Fruit fly (Drosophila melanogaster): ENCODE data around the gene Jon99Fi.

The Jon99Fi gene

DNA sequence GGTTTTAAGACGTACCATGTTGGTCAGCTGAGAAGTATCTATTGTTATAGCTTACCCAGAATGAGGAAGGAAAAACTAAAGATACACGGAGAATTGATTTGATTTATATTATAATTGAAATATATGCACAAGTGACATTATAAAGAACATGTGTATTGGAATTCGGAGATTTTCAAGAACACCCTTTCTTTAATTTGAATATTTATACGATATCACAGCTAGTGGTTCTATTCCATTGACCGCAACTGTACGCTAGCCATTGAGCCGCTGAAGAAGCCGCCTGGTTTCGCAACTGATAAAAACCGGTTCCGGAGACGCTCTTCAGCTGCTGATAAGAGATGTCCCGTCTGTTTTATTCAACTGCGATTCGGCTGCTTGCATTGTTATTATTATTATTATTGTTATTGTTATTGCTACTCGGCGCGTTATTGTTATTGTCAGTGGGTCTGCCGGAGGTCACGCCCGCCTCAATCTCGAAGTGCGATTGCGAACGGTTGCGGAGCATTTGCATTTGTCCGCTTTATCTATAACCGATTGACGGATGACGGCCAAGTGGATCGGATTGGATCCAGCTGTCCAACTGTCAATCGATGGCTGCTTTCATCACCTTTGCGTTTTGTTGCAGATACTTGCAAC is 27.0 kb upstream of the Jon99Fi start (continued):
- TF ChIP-seq CG7368 (GFP tag; optimal IDR thresholded peaks at IDR 0.05) (peak; percentile 24), Sox14 (GFP tag; optimal IDR thresholded peaks at IDR 0.05) (peak; percentile 48), lz (GFP tag; optimal IDR thresholded peaks at IDR 0.05) (peak; percentile 24), Ets96B (tag; optimal IDR thresholded peaks at IDR 0.05) (peak; percentile 53), CG31627 (GFP tag; optimal IDR thresholded peaks at IDR 0.05) (peak; percentile 31), Met (GFP tag; optimal IDR thresholded peaks at IDR 0.05) (peak; percentile 59), achi (GFP tag; optimal IDR thresholded peaks at IDR 0.05) (peak; percentile 62), CG3919 (GFP tag; optimal IDR thresholded peaks at IDR 0.05) (peak; percentile 49), Gug (GFP tag; IDR thresholded peaks at IDR 0.05) (no peak), CG10669 (GFP tag; optimal IDR thresholded peaks at IDR 0.05) (peak; percentile 61), OdsH (GFP tag; optimal IDR thresholded peaks at IDR 0.05) (peak; percentile 61), vri (GFP tag; optimal IDR thresholded peaks at IDR 0.05) (peak; percentile 7), topi (GFP tag; optimal IDR thresholded peaks at IDR 0.05) (peak; percentile 55), CG11294 (GFP tag; IDR thresholded peaks at IDR 0.05) (no peak), CG11902 (GFP tag; optimal IDR thresholded peaks at IDR 0.05) (peak; percentile 24)

DNA sequence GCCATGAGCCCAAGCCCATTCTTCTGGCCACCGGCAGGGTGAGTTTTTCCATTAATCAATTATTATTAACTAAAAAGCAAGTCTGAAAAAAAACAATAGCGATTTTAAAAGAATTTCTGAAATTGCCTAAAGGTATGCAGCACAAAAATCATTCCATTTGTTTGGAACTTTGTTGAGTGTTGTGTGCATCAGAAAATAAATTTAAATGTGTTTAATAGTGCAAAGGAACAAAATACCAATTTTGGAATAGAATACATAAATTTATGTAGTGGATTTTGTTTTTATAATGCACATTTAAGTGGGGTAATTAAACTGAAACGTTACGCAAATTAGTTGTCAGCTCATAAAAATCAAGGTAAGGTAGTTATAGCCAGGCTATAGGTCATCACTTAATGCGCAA is 24.5 kb upstream of the Jon99Fi start:
- TF ChIP-seq CG8119 (GFP tag; IDR thresholded peaks at IDR 0.05) (no peak), acj6 (GFP tag; optimal IDR thresholded peaks at IDR 0.05) (no peak), Ets21C (GFP tag; optimal IDR thresholded peaks at IDR 0.05) (no peak), Met (GFP tag; optimal IDR thresholded peaks at IDR 0.05) (no peak), cyc (GFP tag; optimal IDR thresholded peaks at IDR 0.05) (no peak), CG3919 (GFP tag; optimal IDR thresholded peaks at IDR 0.05) (no peak), Lpt (GFP tag; optimal IDR thresholded peaks at IDR 0.05) (no peak), net (GFP tag; optimal IDR thresholded peaks at IDR 0.05) (no peak), salr (GFP tag; optimal IDR thresholded peaks at IDR 0.05) (no peak), Eip75B (GFP tag; optimal IDR thresholded peaks at IDR 0.05) (no peak), CG8319 (GFP tag; optimal IDR thresholded peaks at IDR 0.05) (no peak)

DNA sequence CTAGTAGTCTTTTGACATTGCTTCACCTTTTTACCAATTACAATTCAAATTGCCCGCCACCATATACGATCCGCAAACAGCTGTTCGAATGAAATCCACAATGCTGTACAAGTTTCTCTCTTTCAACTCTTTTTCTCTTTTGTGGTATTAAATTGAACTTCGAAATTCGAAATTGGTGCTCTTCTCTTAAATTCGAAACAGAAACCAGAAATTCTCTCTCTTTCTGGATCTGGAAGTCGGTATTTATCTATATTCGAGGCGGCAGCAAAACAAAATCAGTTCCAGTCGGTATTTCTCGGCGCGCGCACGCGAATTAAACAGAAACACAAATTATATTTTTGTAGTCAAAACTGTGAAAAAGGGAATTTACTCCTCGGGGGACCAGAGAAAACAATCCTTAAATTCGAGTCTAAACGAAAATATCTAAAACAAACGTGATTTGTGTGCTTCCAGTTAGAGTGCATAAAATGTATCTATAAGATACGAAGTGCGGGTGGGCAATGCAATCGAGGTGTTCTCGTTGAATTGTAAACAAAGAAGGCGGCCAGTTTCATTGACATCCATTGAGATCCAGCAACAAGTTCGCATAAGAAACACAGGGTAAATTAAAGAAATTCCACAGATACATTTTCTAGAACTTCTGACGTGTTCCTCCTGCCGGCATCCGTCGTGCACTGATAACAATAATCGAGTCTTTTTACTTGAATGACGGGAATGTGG is 22.8 kb upstream of the Jon99Fi start, which contains the start of gene PH4alphaEFB:
PH4alphaEFB (plus strand) TSS at position 276 of the 720 bp plus-strand sequence.
- peak; percentile 15 for TF ChIP-seq fd85E (GFP tag; optimal IDR thresholded peaks at IDR 0.05)
- TF ChIP-seq CG6792 (GFP tag; optimal IDR thresholded peaks at IDR 0.05), result no peak
- no peak for TF ChIP-seq CG7368 (GFP tag; optimal IDR thresholded peaks at IDR 0.05)
- TF ChIP-seq Hr4 (GFP tag; optimal IDR thresholded peaks at IDR 0.05), result no peak
- TF ChIP-seq lz (GFP tag; optimal IDR thresholded peaks at IDR 0.05), result no peak
- TF ChIP-seq cyc (GFP tag; optimal IDR thresholded peaks at IDR 0.05), result no peak
- TF ChIP-seq CG11902 (GFP tag; optimal IDR thresholded peaks at IDR 0.05), result no peak
- peak; percentile 30 to 49 for TF ChIP-seq ss (GFP tag; optimal IDR thresholded peaks at IDR 0.05)
- TF ChIP-seq CG8319 (GFP tag; optimal IDR thresholded peaks at IDR 0.05), result no peak
- peak; percentile 11 for TF ChIP-seq CG6854 (GFP tag; optimal IDR thresholded peaks at IDR 0.05)
- TF ChIP-seq acj6 (GFP tag; optimal IDR thresholded peaks at IDR 0.05), result no peak
- no peak for TF ChIP-seq Sox15 (GFP tag; optimal IDR thresholded peaks at IDR 0.05)
- no peak for TF ChIP-seq Eip75B (GFP tag; optimal IDR thresholded peaks at IDR 0.05)
- no peak for TF ChIP-seq Met (GFP tag; optimal IDR thresholded peaks at IDR 0.05)
- TF ChIP-seq CG9139 (GFP tag; optimal IDR thresholded peaks at IDR 0.05), result peak; percentile 41
- no peak for TF ChIP-seq Ets96B (tag; optimal IDR thresholded peaks at IDR 0.05)
- TF ChIP-seq Eip78C (GFP tag), result peak; percentile 62
- peak; percentile 37 for TF ChIP-seq Sox14 (GFP tag; optimal IDR thresholded peaks at IDR 0.05)
- no peak for TF ChIP-seq Eip93F (GFP tag; optimal IDR thresholded peaks at IDR 0.05)
- TF ChIP-seq salr (GFP tag; optimal IDR thresholded peaks at IDR 0.05), result no peak
- peak; percentile 49 for TF ChIP-seq fkh (GFP tag; optimal IDR thresholded peaks at IDR 0.05)
- no peak for TF ChIP-seq Ets21C (GFP tag; optimal IDR thresholded peaks at IDR 0.05)
- TF ChIP-seq pdm3 (GFP tag; optimal IDR thresholded peaks at IDR 0.05), result no peak
- peak; percentile 62 for TF ChIP-seq dsx (GFP tag; optimal IDR thresholded peaks at IDR 0.05; ENCODE audit: poor library complexity, severe bottlenecking)
- no peak for TF ChIP-seq topi (GFP tag; optimal IDR thresholded peaks at IDR 0.05)
- TF ChIP-seq CG6163 (GFP tag; IDR thresholded peaks at IDR 0.05), result peak; percentile 11; the same call in 1 of the 3 replicates
- no peak for TF ChIP-seq Hr39 (GFP tag; optimal IDR thresholded peaks at IDR 0.05)
- TF ChIP-seq CG31627 (GFP tag; optimal IDR thresholded peaks at IDR 0.05), result no peak

Data from whole organism, prepupa.